Worm (Caenorhabditis elegans): ENCODE data around the gene srx-22.

The srx-22 gene

ce11 chrV:679663-680062 is at the start of gene srx-22:
srx-22 (plus strand) TSS chrV:679963.
- TF ChIP-seq unc-62 (GFP tag; optimal IDR thresholded peaks at IDR 0.05), result no peak

DNA sequence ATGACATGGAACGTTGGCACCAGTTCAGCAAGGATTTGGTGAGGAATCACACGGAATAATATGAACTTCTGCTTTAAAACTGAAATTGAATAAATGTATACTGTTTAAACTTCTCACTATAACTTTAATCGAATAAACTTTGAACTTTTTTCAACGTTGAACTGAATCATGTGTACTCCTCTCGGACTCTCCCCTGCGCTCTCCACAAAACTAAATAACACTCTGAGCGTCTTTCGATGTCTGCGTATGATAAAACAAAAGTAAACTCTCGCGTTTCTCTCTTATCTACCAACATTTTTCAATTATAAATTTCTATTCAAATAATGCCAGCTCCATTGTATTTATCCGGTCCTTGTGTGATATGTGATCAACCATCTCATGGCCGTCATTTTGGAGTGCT is 47.9 kb upstream of the srx-22 start:
- TF ChIP-seq unc-62 (GFP tag; optimal IDR thresholded peaks at IDR 0.05), result no peak

DNA sequence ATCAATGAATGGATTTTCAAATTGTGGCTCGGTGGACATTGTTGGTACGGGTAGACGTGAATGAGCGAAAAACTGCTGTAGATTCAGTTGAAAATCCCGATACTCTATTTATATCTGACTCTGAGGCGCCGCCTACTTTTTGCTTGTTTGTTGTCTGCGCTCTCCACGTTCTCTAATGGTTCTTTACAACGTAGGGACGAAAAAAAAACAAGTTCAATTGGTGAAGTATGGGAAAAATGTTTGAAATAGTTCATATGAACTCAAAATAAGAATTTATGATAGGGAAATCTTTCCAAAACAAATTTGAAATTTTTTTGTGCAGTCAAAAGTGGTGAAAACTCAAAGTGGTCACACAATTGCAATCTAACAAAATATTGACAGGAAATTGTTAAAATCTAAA is 44.9 kb upstream of the srx-22 start, which contains the start of gene F48G7.10:
TSS of gene F48G7.10 (minus strand) at position 101 of the 400 bp plus-strand sequence.
- TF ChIP-seq unc-62 (GFP tag; optimal IDR thresholded peaks at IDR 0.05), result no peak

ce11 chrV:635630-636029 is 44.1 kb upstream of the srx-22 start:
- no peak for TF ChIP-seq unc-62 (GFP tag; optimal IDR thresholded peaks at IDR 0.05)

ce11 chrV:636281-636680 is 43.5 kb upstream of the srx-22 start, which contains the start of gene pals-31:
pals-31 (plus strand) TSS chrV:636581.
- no peak for TF ChIP-seq unc-62 (GFP tag; optimal IDR thresholded peaks at IDR 0.05)

- no peak for TF ChIP-seq unc-62 (GFP tag; optimal IDR thresholded peaks at IDR 0.05)
Observed at ce11 chrV:638328-638727, 41.4 kb upstream of the srx-22 start, which contains the start of gene srj-37. srj-37 (plus strand) TSS chrV:638628.

DNA sequence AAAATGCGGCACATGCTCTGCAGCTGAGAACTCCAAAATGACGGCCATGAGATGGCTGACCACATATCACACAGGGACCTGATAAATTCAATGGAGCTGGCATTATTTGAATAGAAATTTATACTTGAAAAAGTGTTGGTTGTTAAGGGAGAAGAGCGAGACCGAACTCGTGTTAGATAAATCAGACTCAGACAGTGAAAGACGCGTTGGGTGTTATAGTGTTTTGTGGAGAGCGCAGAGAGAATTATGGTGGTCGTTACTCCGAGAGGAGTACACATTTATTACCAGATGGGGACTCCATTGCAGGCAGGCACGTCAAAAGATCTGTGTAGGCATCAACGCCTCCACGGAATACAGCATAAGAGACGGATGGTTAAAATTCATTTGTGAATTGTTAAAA is 37.0 kb upstream of the srx-22 start, which contains the start of gene nhr-190:
TSS of gene nhr-190 (minus strand) at position 175 of the 400 bp plus-strand sequence.
- no peak for TF ChIP-seq unc-62 (GFP tag; optimal IDR thresholded peaks at IDR 0.05)

ce11 chrV:646129-646528 is 33.6 kb upstream of the srx-22 start, which contains the start of gene F48G7.12:
F48G7.12 (minus strand) TSS chrV:646229.
- no peak for TF ChIP-seq unc-62 (GFP tag; optimal IDR thresholded peaks at IDR 0.05)

- TF ChIP-seq unc-62 (GFP tag; optimal IDR thresholded peaks at IDR 0.05), result no peak
Observed at ce11 chrV:646888-647287, 32.9 kb upstream of the srx-22 start, which contains the start of gene ugt-42. ugt-42 (plus strand) TSS chrV:647188.

DNA sequence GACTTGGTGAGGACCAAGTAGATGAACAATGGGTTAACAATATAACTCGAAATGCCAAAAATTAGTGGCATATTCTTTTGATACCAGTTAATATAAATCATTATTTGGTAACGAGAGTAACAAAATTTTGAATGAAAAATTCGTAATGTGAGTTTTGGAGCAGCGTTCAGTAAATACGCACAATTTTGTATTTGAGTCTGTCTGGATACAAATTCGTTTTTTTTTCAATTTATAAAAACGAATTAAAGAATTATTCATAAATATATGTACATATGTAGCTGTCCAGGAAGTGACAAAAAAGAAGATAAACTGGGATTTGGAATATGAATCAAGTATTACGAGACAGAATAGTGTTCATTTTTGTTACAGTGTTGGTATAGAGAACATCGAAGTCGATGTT is 26.8 kb upstream of the srx-22 start, which contains the start of gene srj-5:
TSS of gene srj-5 (minus strand) at position 101 of the 400 bp plus-strand sequence.
- TF ChIP-seq unc-62 (GFP tag; optimal IDR thresholded peaks at IDR 0.05), result no peak

ce11 chrV:654402-654801 is 25.4 kb upstream of the srx-22 start, which contains the start of gene srj-6:
srj-6 (minus strand) TSS chrV:654502.
- TF ChIP-seq unc-62 (GFP tag; optimal IDR thresholded peaks at IDR 0.05), result no peak

DNA sequence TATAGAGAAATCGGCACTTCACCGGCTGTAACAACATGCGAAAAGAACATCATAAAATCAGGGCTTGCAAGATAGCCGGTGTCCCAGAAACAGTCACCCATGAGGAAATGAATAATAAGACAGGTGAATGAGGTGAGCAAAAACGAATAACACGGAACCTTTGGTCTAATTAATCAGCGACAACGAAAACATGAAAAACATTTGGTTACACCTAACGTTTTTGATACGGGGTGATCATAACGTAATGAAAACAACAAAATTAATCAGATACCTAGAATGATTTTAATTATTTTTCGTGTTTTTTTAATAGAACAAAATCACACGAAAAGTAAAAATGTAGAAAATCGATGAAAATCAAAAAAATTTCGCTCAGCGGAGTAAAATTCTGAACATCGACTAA is 23.9 kb upstream of the srx-22 start, which contains the start of gene srh-245:
TSS of gene srh-245 (minus strand) at position 101 of the 400 bp plus-strand sequence.
- no peak for TF ChIP-seq unc-62 (GFP tag; optimal IDR thresholded peaks at IDR 0.05)

DNA sequence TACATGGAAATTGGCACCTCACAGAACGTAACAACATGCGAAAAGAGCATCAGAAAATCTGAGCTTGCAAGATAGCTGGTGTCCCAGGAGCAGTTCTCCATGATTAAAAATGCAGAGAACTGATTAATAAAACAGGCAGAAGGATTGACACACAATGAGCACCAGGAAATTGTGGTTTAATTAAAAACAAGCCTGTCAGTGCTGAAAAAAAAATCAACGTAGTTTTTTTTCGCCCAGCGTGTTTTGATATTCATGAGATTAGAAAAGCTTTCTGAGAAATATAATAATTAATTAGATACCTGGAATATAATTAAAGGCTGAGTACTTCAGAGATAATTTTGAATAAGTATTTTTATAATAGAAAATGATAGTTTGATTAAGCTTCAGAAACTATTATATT is 22.1 kb upstream of the srx-22 start, which contains the start of gene srh-246:
TSS of gene srh-246 (minus strand) at position 101 of the 400 bp plus-strand sequence.
- no peak for TF ChIP-seq unc-62 (GFP tag; optimal IDR thresholded peaks at IDR 0.05)

DNA sequence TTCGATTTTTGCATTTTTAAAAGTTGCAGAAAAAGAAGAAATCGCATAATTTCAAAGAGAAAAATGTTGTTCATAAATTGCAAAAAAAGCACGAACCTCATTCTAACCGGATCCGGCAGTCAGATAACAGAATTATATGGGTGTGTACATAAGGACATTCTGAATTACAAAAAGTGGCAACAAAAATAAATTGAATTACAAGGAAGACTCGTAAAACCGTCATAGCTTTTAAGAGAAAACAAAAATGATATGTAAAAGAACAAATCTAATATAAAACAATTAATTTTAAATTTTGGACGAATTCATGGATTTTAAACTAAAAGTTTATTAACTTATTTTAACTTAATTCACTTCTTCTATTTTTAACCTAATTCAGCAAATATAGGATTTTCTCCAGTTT is 19.6 kb upstream of the srx-22 start, which contains the start of gene F31F4.17:
TSS of gene F31F4.17 (minus strand) at position 101 of the 400 bp plus-strand sequence.
- no peak for TF ChIP-seq unc-62 (GFP tag; optimal IDR thresholded peaks at IDR 0.05)

- no peak for TF ChIP-seq unc-62 (GFP tag; optimal IDR thresholded peaks at IDR 0.05)
Observed at ce11 chrV:664337-664847, 15.4 kb upstream of the srx-22 start, which contains the start of the genes F31F4.11 and srh-266. F31F4.11 (minus strand) TSS chrV:664437. srh-266 (plus strand) TSS chrV:664797.

ce11 chrV:667459-667858 is 12.3 kb upstream of the srx-22 start, which contains the start of gene nhr-180:
nhr-180 (minus strand) TSS chrV:667510.
- no peak for TF ChIP-seq unc-62 (GFP tag; optimal IDR thresholded peaks at IDR 0.05)

- TF ChIP-seq unc-62 (GFP tag; optimal IDR thresholded peaks at IDR 0.05), result no peak
Observed at ce11 chrV:671342-671741, 8.4 kb upstream of the srx-22 start, which contains the start of gene sru-24. sru-24 (minus strand) TSS chrV:671442.

Data from whole organism, dauer.